Worm (Caenorhabditis elegans) whole organism, L3 larva: ENCODE results near the gene ndub-8.

Experiments used
- ceh-28 ChIP-seq: fragments of 150-350 bp; optimal IDR thresholded peaks from 2 replicates; lab custom pipeline; 2014; ENCODE audit warnings: missing biosample characterization, missing genetic modification reagents, missing genetic modification characterization
- daf-12 ChIP-seq: fragments of 150-350 bp; optimal IDR thresholded peaks from 2 replicates; lab custom pipeline; 2014; ENCODE audit warnings: missing biosample characterization, missing genetic modification reagents, missing genetic modification characterization
- egl-27 ChIP-seq: sonication (generic microtip); optimal IDR thresholded peaks from 4 replicates; lab custom pipeline; 2017; ENCODE audit warnings: missing biosample characterization, missing genetic modification reagents, missing genetic modification characterization
- elt-2 ChIP-seq: sonication (generic microtip); optimal IDR thresholded peaks from 2 replicates; lab custom pipeline; 2016; ENCODE audit warnings: missing genetic modification reagents, mild to moderate bottlenecking, missing genetic modification characterization, missing compliant biosample characterization
- fkh-10 ChIP-seq: sonication (generic microtip); optimal IDR thresholded peaks from 2 replicates; lab custom pipeline; 2017; ENCODE audit warnings: missing biosample characterization, missing genetic modification reagents, missing genetic modification characterization
- lin-39 ChIP-seq: fragments of 150-350 bp; optimal IDR thresholded peaks from 2 replicates; lab custom pipeline; 2018; ENCODE audit warnings: missing biosample characterization, missing genetic modification reagents, missing genetic modification characterization
- mml-1 ChIP-seq: fragments of 150-350 bp; sonication (generic microtip); optimal IDR thresholded peaks from 3 replicates; lab custom pipeline; 2014; ENCODE audit warnings: missing biosample characterization, missing genetic modification characterization
- nhr-11 ChIP-seq: fragments of 150-350 bp; optimal IDR thresholded peaks from 2 replicates; lab custom pipeline; 2014; ENCODE audit warnings: missing biosample characterization, missing genetic modification characterization
- nhr-25 ChIP-seq: sonication (generic microtip); optimal IDR thresholded peaks from 2 replicates; lab custom pipeline; 2017; ENCODE audit warnings: missing biosample characterization, missing genetic modification characterization
- nhr-76 ChIP-seq: fragments of 150-350 bp; sonication (generic microtip); optimal IDR thresholded peaks from 5 replicates; lab custom pipeline; 2014; ENCODE audit warnings: missing biosample characterization, missing genetic modification characterization
- pqm-1 ChIP-seq: fragments of 150-350 bp; optimal IDR thresholded peaks from 2 replicates; lab custom pipeline; 2017; ENCODE audit warnings: missing biosample characterization, missing genetic modification characterization, inconsistent platforms
- sea-2 ChIP-seq: fragments of 150-350 bp; sonication (generic microtip); optimal IDR thresholded peaks from 4 replicates; lab custom pipeline; 2014; ENCODE audit warnings: missing biosample characterization, missing genetic modification reagents, missing genetic modification characterization
- tbx-2 ChIP-seq: sonication (generic microtip); optimal IDR thresholded peaks from 2 replicates; lab custom pipeline; 2016; ENCODE audit warnings: mild to moderate bottlenecking, missing genetic modification characterization, missing compliant biosample characterization
- unc-39 ChIP-seq: sonication (generic microtip); optimal IDR thresholded peaks from 4 replicates; lab custom pipeline; 2017; ENCODE audit warnings: missing biosample characterization, missing genetic modification characterization
- unc-62 ChIP-seq: fragments of 150-350 bp; sonication (generic microtip); optimal IDR thresholded peaks from 4 replicates; lab custom pipeline; 2014; ENCODE audit warnings: missing biosample characterization, missing genetic modification reagents, missing genetic modification characterization
- zag-1 ChIP-seq: fragments of 150-350 bp; optimal IDR thresholded peaks from 2 replicates; lab custom pipeline; 2014; ENCODE audit warnings: missing biosample characterization, missing genetic modification characterization

Gene ndub-8

ce11 chrII:13924909-13925308 lies 52.2 kb downstream of the ndub-8 start, which contains the start of gene mltn-5:
TSS of gene mltn-5 (plus strand) at chrII:13925209.
- TF ChIP-seq tbx-2: no peak
- TF ChIP-seq ceh-28: no peak
- TF ChIP-seq elt-2: no peak
- no peak for TF ChIP-seq mml-1 (tag; lab: Kevin White, UChicago)
- TF ChIP-seq nhr-11 (tag; lab: Kevin White, UChicago): no peak
- no peak for TF ChIP-seq unc-62 (GFP tag; lab: Kevin White, UChicago)
- TF ChIP-seq zag-1 (tag; lab: Kevin White, UChicago): no peak
- TF ChIP-seq pqm-1 (tag; lab: Kevin White, UChicago): no peak
- TF ChIP-seq lin-39 (tag; lab: Kevin White, UChicago): no peak
- no peak for TF ChIP-seq unc-39
- no peak for TF ChIP-seq sea-2 (GFP tag; lab: Kevin White, UChicago)
- no peak for TF ChIP-seq fkh-10 (GFP tag; lab: Kevin White, UChicago)
- TF ChIP-seq nhr-25 (tag; lab: Kevin White, UChicago): no peak
- TF ChIP-seq egl-27 (tag; lab: Kevin White, UChicago): no peak
- no peak for TF ChIP-seq daf-12
- TF ChIP-seq nhr-76: no peak
